Worm (Caenorhabditis elegans) whole organism, L2 larva: ENCODE measurements around the gene F07F6.7.

Source experiments
- C34F6.9 ChIP-seq: fragments of 150-350 bp; optimal IDR thresholded peaks from 2 replicates; lab custom pipeline; 2014; ENCODE audit warnings: missing biosample characterization, missing genetic modification characterization
- F13H6.1 ChIP-seq: sonication (generic microtip); optimal IDR thresholded peaks from 2 replicates; lab custom pipeline; 2016; ENCODE audit warnings: missing genetic modification characterization, missing compliant biosample characterization
- R02D3.7 ChIP-seq: fragments of 150-350 bp; optimal IDR thresholded peaks from 2 replicates; lab custom pipeline; 2014; ENCODE audit warnings: missing biosample characterization, missing genetic modification characterization
- ZK546.5 ChIP-seq: sonication (generic microtip); optimal IDR thresholded peaks from 2 replicates; lab custom pipeline; 2017; ENCODE audit warnings: missing biosample characterization, missing genetic modification characterization
- alr-1 ChIP-seq: fragments of 150-350 bp; optimal IDR thresholded peaks from 2 replicates; lab custom pipeline; 2014; ENCODE audit warnings: missing biosample characterization, missing genetic modification characterization
- aly-2 ChIP-seq: fragments of 150-350 bp; optimal IDR thresholded peaks from 2 replicates; lab custom pipeline; 2014; ENCODE audit warnings: missing biosample characterization, missing genetic modification characterization
- ama-1 ChIP-seq: fragments of 150-350 bp; optimal IDR thresholded peaks from 2 replicates; lab custom pipeline; 2018; ENCODE audit warnings: inconsistent platforms
- blmp-1 ChIP-seq: sonication (generic microtip); optimal IDR thresholded peaks from 2 replicates; lab custom pipeline; 2017; ENCODE audit warnings: missing genetic modification characterization, mild to moderate bottlenecking, missing compliant biosample characterization, antibody characterized with exemption, moderate library complexity; ENCODE audit not compliant: insufficient read depth
- ceh-16 ChIP-seq: fragments of 150-350 bp; optimal IDR thresholded peaks from 2 replicates; lab custom pipeline; 2014; ENCODE audit warnings: missing biosample characterization, missing genetic modification characterization
- ceh-82 ChIP-seq: fragments of 150-350 bp; optimal IDR thresholded peaks from 2 replicates; lab custom pipeline; 2014; ENCODE audit warnings: missing biosample characterization, missing genetic modification characterization
- crh-2 ChIP-seq: sonication (generic microtip); optimal IDR thresholded peaks from 2 replicates; lab custom pipeline; 2017; ENCODE audit warnings: missing biosample characterization, missing genetic modification characterization
- elt-1 ChIP-seq: fragments of 150-350 bp; optimal IDR thresholded peaks from 2 replicates; lab custom pipeline; 2014; ENCODE audit warnings: missing biosample characterization, missing genetic modification characterization
- elt-3 ChIP-seq: sonication (generic microtip); optimal IDR thresholded peaks from 2 replicates; lab custom pipeline; 2017; ENCODE audit warnings: missing biosample characterization, missing genetic modification characterization
- fos-1 ChIP-seq: fragments of 150-350 bp; optimal IDR thresholded peaks from 2 replicates; lab custom pipeline; 2014; ENCODE audit warnings: missing biosample characterization, missing genetic modification characterization
- gmeb-1 ChIP-seq: fragments of 150-350 bp; optimal IDR thresholded peaks from 2 replicates; lab custom pipeline; 2014; ENCODE audit warnings: missing biosample characterization, missing genetic modification characterization
- lin-13 ChIP-seq: fragments of 150-350 bp; optimal IDR thresholded peaks from 2 replicates; lab custom pipeline; 2014; ENCODE audit warnings: missing biosample characterization, missing genetic modification reagents, missing genetic modification characterization
- lin-39 ChIP-seq: fragments of 150-350 bp; optimal IDR thresholded peaks from 2 replicates; lab custom pipeline; 2014; ENCODE audit warnings: missing biosample characterization, missing genetic modification reagents, missing genetic modification characterization
- lsy-2 ChIP-seq, 2 experiments: fragments of 150-350 bp in 1 of 2; sonication (generic microtip) in 1 of 2; optimal IDR thresholded peaks; 2 replicates each; lab custom pipeline; 2014 to 2017; ENCODE audit warnings: missing biosample characterization in 2 of 2, missing genetic modification characterization in 2 of 2
- mab-5 ChIP-seq: fragments of 150-350 bp; optimal IDR thresholded peaks from 2 replicates; lab custom pipeline; 2014; ENCODE audit warnings: missing biosample characterization, missing genetic modification characterization
- mbf-1 ChIP-seq: sonication (generic microtip); optimal IDR thresholded peaks from 2 replicates; lab custom pipeline; 2017; ENCODE audit warnings: missing biosample characterization, missing genetic modification characterization
- mdl-1 ChIP-seq, 2 experiments: fragments of 150-350 bp in 1 of 2; sonication (generic microtip) in 1 of 2; optimal IDR thresholded peaks; 2 replicates each; lab custom pipeline; 2017; ENCODE audit warnings: missing biosample characterization in 2 of 2, missing genetic modification characterization in 2 of 2
- nhr-11 ChIP-seq: fragments of 150-350 bp; optimal IDR thresholded peaks from 2 replicates; lab custom pipeline; 2014; ENCODE audit warnings: missing biosample characterization, missing genetic modification characterization
- nhr-129 ChIP-seq: fragments of 150-350 bp; optimal IDR thresholded peaks from 2 replicates; lab custom pipeline; 2014; ENCODE audit warnings: missing biosample characterization, missing genetic modification characterization
- nhr-21 ChIP-seq: fragments of 150-350 bp; optimal IDR thresholded peaks from 2 replicates; lab custom pipeline; 2014; ENCODE audit warnings: missing biosample characterization, missing genetic modification characterization
- nhr-23 ChIP-seq: fragments of 150-350 bp; optimal IDR thresholded peaks from 2 replicates; lab custom pipeline; 2014; ENCODE audit warnings: missing biosample characterization, missing genetic modification reagents, missing genetic modification characterization
- nhr-237 ChIP-seq: fragments of 150-350 bp; optimal IDR thresholded peaks from 2 replicates; lab custom pipeline; 2014; ENCODE audit warnings: missing biosample characterization, missing genetic modification characterization
- nhr-25 ChIP-seq: fragments of 150-350 bp; sonication (generic microtip); optimal IDR thresholded peaks from 3 replicates; lab custom pipeline; 2014; ENCODE audit warnings: missing biosample characterization, missing genetic modification characterization
- peb-1 ChIP-seq: fragments of 150-350 bp; optimal IDR thresholded peaks from 2 replicates; lab custom pipeline; 2014; ENCODE audit warnings: missing biosample characterization, missing genetic modification characterization
- sem-4 ChIP-seq: fragments of 150-350 bp; optimal IDR thresholded peaks from 2 replicates; lab custom pipeline; 2014; ENCODE audit warnings: missing biosample characterization, missing genetic modification reagents, missing genetic modification characterization
- skn-1 ChIP-seq: sonication (generic microtip); optimal IDR thresholded peaks from 2 replicates; lab custom pipeline; 2017; ENCODE audit warnings: missing biosample characterization, missing genetic modification characterization
- sma-3 ChIP-seq: sonication (generic microtip); optimal IDR thresholded peaks from 2 replicates; lab custom pipeline; 2016; ENCODE audit warnings: missing genetic modification reagents, missing genetic modification characterization, missing compliant biosample characterization
- sma-9 ChIP-seq, 2 experiments: fragments of 150-350 bp in 1 of 2; sonication (generic microtip) in 1 of 2; optimal IDR thresholded peaks; 2 replicates each; lab custom pipeline; 2014 to 2016; ENCODE audit warnings: missing genetic modification characterization in 2 of 2, mild to moderate bottlenecking in 1 of 2, missing biosample characterization in 1 of 2, missing compliant biosample characterization in 1 of 2, missing genetic modification reagents in 1 of 2, moderate library complexity in 1 of 2
- unc-39 ChIP-seq: fragments of 150-350 bp; optimal IDR thresholded peaks from 2 replicates; lab custom pipeline; 2014; ENCODE audit warnings: missing biosample characterization, missing genetic modification characterization
- unc-55 ChIP-seq: fragments of 150-350 bp; sonication (generic microtip); optimal IDR thresholded peaks from 3 replicates; lab custom pipeline; 2014; ENCODE audit warnings: missing biosample characterization, missing genetic modification reagents, missing genetic modification characterization
- unc-62 ChIP-seq: fragments of 150-350 bp; optimal IDR thresholded peaks from 2 replicates; lab custom pipeline; 2014; ENCODE audit warnings: missing biosample characterization, missing genetic modification reagents, missing genetic modification characterization
- zag-1 ChIP-seq: fragments of 150-350 bp; optimal IDR thresholded peaks from 2 replicates; lab custom pipeline; 2014; ENCODE audit warnings: missing biosample characterization, missing genetic modification characterization
- ztf-1 ChIP-seq: fragments of 200-800 bp; sonication (Bioruptor generic); conservative IDR thresholded peaks from 2 replicates; pipeline ENCODE4 v1.3.6; 2022; ENCODE audit warnings: missing genetic modification characterization, missing compliant biosample characterization
- ztf-11 ChIP-seq: sonication (generic microtip); optimal IDR thresholded peaks from 2 replicates; lab custom pipeline; 2017; ENCODE audit warnings: missing biosample characterization, missing genetic modification characterization
- ztf-4 ChIP-seq: fragments of 150-350 bp; optimal IDR thresholded peaks from 2 replicates; lab custom pipeline; 2014; ENCODE audit warnings: missing biosample characterization, missing genetic modification characterization

The F07F6.7 gene

DNA sequence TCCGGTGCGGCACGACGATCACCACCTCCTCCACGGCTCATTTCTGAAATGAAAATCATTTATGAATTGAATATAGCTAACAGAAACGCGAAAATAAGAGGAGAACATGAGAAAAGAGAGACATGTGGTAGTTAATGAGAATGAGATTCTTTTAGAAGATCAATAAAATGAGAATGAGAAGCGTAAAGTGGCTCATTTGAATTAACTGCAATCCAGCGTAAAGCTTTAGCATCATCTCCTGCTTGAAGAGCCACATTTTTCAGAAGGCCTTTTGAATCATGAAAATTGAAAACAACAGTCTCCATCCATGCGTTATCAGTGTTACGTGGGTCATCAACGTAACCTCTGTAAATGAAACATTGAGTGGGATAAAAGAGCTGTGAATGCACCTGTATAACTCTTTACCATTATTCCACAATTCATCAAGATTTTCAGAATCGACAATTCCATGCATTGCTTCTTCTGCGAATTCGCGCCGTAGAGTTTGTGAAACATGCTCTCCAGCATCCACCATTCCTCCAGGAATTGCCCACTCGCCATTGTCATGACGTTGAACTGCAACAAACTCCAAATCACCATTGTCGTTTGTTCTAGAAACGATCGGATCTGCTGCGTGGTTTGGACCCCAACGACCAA, 34.8 kb downstream of the F07F6.7 start, which contains the start of gene rsp-4:
TSS of gene rsp-4 (minus strand) at position 51 of the 636 bp plus-strand sequence.
- TF ChIP-seq mbf-1 (no peak), unc-39 (tag; lab: Kevin White, UChicago) (no peak), lin-39 (no peak), ZK546.5 (no peak), unc-55 (GFP tag; lab: Kevin White, UChicago) (no peak), F13H6.1 (tag; lab: Kevin White, UChicago) (no peak), peb-1 (tag; lab: Kevin White, UChicago) (no peak)

- TF ChIP-seq ztf-11 (tag; lab: Kevin White, UChicago): no peak
Observed at ce11 chrII:5387217-5387616, 36.4 kb downstream of the F07F6.7 start, which contains the start of gene ccpp-6. TSS of gene ccpp-6 (minus strand) at chrII:5387317.

DNA sequence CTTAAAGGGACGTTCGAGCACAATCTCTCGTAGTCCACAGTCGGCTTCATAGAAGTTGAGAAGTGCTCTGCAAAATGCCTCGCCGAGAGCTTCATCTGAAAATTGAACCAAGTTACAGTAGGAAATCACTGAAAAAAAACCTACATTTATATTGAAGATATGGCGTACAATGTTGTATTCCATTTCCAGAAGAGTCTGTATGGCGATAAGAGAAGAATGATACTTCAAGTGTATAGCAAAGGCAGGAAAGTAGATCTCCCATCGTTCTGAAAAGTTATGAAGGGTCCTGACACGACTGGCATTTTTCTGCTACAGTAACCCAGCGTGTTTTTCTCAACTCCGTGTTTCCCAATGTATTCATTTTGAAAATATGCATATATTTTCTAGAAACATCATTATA, 39.4 kb downstream of the F07F6.7 start:
- TF ChIP-seq fos-1 (tag; lab: Kevin White, UChicago) (no peak), aly-2 (tag; lab: Kevin White, UChicago) (no peak), unc-55 (GFP tag; lab: Kevin White, UChicago) (no peak), ama-1 (lab: Kevin White, UChicago) (no peak), unc-62 (GFP tag; lab: Kevin White, UChicago) (no peak), nhr-23 (no peak), sma-3 (GFP tag; lab: Kevin White, UChicago) (no peak), nhr-237 (tag; lab: Kevin White, UChicago) (no peak), skn-1 (no peak), lin-13 (GFP tag; lab: Kevin White, UChicago) (no peak), zag-1 (tag; lab: Kevin White, UChicago) (no peak), nhr-11 (tag; lab: Kevin White, UChicago) (no peak), elt-1 (no peak), R02D3.7 (tag; lab: Kevin White, UChicago) (no peak), ZK546.5 (no peak), elt-3 (tag; lab: Kevin White, UChicago) (no peak), sma-9 (GFP tag; optimal IDR thresholded peaks at IDR 0.05; lab: Kevin White, UChicago) (no peak), sma-9 (tag; optimal IDR thresholded peaks at IDR 0.05; lab: Kevin White, UChicago) (no peak), gmeb-1 (tag; lab: Kevin White, UChicago) (no peak), ceh-82 (tag; lab: Kevin White, UChicago) (no peak), ztf-1 (GFP tag; lab: Robert Waterston, UW) (no peak)

DNA sequence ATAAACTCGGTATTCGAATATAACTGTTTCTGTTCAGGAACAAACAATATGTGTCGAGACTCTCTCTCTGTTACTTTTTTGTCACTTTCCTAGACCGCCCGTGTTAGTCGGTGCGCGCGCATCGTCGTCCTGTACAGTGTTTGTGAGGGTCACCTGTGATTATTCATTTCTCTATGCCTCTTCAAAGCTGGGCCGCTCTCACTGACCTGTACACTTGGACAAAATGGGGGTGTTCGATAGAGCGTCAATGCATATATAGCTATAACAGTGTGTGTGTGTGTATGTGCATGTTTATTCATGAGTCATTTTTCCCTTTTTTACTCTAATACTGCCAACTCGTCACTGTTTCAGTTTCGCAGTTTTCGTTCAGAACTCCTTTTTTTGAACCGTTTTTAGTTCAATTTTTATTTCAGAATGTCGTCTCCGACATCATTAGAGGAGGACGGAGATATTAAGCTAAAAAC, 44.0 kb downstream of the F07F6.7 start, which contains the start of gene pkc-3:
TSS of gene pkc-3 (plus strand) at position 414 of the 464 bp plus-strand sequence.
- peak; percentile 71 for TF ChIP-seq crh-2 (tag; lab: Kevin White, UChicago)
- peak; percentile 86 for TF ChIP-seq nhr-25 (tag; lab: Kevin White, UChicago)
- no peak for TF ChIP-seq alr-1 (tag; lab: Kevin White, UChicago)
- TF ChIP-seq lsy-2 (tag; optimal IDR thresholded peaks at IDR 0.05; lab: Kevin White, UChicago): peak in 1 of 2 experiments; percentile 65
- TF ChIP-seq gmeb-1 (tag; lab: Kevin White, UChicago): peak; percentile 60
- TF ChIP-seq aly-2 (tag; lab: Kevin White, UChicago): no peak
- peak; percentile 56 for TF ChIP-seq ztf-4 (tag; lab: Kevin White, UChicago)
- peak; percentile 5 for TF ChIP-seq sem-4 (tag; lab: Kevin White, UChicago)
- TF ChIP-seq C34F6.9 (tag; lab: Kevin White, UChicago): peak; percentile 17
- TF ChIP-seq ceh-16 (tag; lab: Kevin White, UChicago): no peak
- TF ChIP-seq ama-1 (lab: Kevin White, UChicago): peak; percentile 48
- TF ChIP-seq mdl-1 (tag; optimal IDR thresholded peaks at IDR 0.05; lab: Kevin White, UChicago): no peak
- peak; percentile 78 for TF ChIP-seq nhr-129 (tag; lab: Kevin White, UChicago)
- TF ChIP-seq nhr-21 (tag; lab: Kevin White, UChicago): peak; percentile 78
- peak; percentile 21 for TF ChIP-seq unc-55 (GFP tag; lab: Kevin White, UChicago)
- no peak for TF ChIP-seq mab-5 (tag; lab: Kevin White, UChicago)
- TF ChIP-seq fos-1 (tag; lab: Kevin White, UChicago): peak; percentile 98
- peak; percentile 51 for TF ChIP-seq lin-13 (GFP tag; lab: Kevin White, UChicago)
- TF ChIP-seq blmp-1 (tag; lab: Kevin White, UChicago): peak; percentile 50
- peak; percentile 62 for TF ChIP-seq F13H6.1 (tag; lab: Kevin White, UChicago)
- peak; percentile 85 for TF ChIP-seq sma-3 (GFP tag; lab: Kevin White, UChicago)
- TF ChIP-seq elt-1: no peak
- TF ChIP-seq sma-9 (GFP tag; optimal IDR thresholded peaks at IDR 0.05; lab: Kevin White, UChicago): peak; percentile 61
- TF ChIP-seq sma-9 (tag; optimal IDR thresholded peaks at IDR 0.05; lab: Kevin White, UChicago): no peak
